Fruit fly (Drosophila melanogaster): ENCODE results near the gene RpL6.

dm6 chr3R:31603655-31604054 lies 7.7 kb upstream of the RpL6 start:
- TF ChIP-seq D1 (tag; optimal IDR thresholded peaks at IDR 0.05), result no peak
- no peak for TF ChIP-seq fd96Ca (GFP tag; IDR thresholded peaks at IDR 0.05)
- TF ChIP-seq CG9948 (tag; optimal IDR thresholded peaks at IDR 0.05), result no peak
- TF ChIP-seq CG17806 (tag; optimal IDR thresholded peaks at IDR 0.05), result no peak
- TF ChIP-seq CG32121 (GFP tag; IDR thresholded peaks at IDR 0.05), result no peak
- TF ChIP-seq Pif1A (GFP tag; optimal IDR thresholded peaks at IDR 0.05), result no peak
- no peak for TF ChIP-seq CG13204 (GFP tag; optimal IDR thresholded peaks at IDR 0.05)
- TF ChIP-seq CG8301 (tag; optimal IDR thresholded peaks at IDR 0.05), result no peak
- no peak for TF ChIP-seq rn (GFP tag; IDR thresholded peaks at IDR 0.05)
- TF ChIP-seq CG34367 (tag; optimal IDR thresholded peaks at IDR 0.05), result no peak
- no peak for TF ChIP-seq CG15710 (tag; optimal IDR thresholded peaks at IDR 0.05)
- no peak for TF ChIP-seq CG10348 (GFP tag; IDR thresholded peaks at IDR 0.05)
- no peak for TF ChIP-seq Snoo (tag; optimal IDR thresholded peaks at IDR 0.05)
- TF ChIP-seq CG12605 (GFP tag; IDR thresholded peaks at IDR 0.05), result no peak
